Fruit fly (Drosophila melanogaster): Measurements from ENCODE around the gene CG12121.

DNA sequence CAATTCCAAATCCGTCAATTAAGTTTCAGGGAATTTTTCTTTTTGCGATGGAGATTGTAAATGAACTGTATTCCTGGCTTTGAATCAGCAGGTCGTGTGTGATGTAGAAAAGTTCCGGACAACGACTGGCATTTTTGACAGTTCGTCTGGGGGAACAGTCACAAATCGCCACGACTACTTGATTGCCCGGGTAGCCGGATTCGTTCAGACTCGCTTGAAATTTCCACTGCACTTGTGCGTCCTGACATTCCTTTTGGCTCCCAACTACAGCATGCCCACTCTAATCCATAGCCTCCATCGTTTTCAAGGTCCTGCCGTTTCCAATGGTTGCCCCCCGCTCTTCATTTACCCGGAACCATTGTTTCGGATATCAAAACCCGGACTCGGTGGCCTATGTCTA, 37.6 kb upstream of the CG12121 start, which contains the start of gene CG17440:
- no peak for TF ChIP-seq Pif1A (GFP tag; optimal IDR thresholded peaks at IDR 0.05)
- TF ChIP-seq Snoo (tag; optimal IDR thresholded peaks at IDR 0.05): no peak
- TF ChIP-seq CG4496 (GFP tag; IDR thresholded peaks at IDR 0.05): no peak
- TF ChIP-seq gl (tag; optimal IDR thresholded peaks at IDR 0.05): no peak
- TF ChIP-seq CG34367 (tag; optimal IDR thresholded peaks at IDR 0.05): no peak
- no peak for TF ChIP-seq CG13204 (GFP tag; optimal IDR thresholded peaks at IDR 0.05)
- no peak for TF ChIP-seq CG15710 (tag; optimal IDR thresholded peaks at IDR 0.05)
- no peak for TF ChIP-seq Ets98B (GFP tag; IDR thresholded peaks at IDR 0.05)
- no peak for TF ChIP-seq CG12605 (GFP tag; IDR thresholded peaks at IDR 0.05)
- TF ChIP-seq rn (GFP tag; IDR thresholded peaks at IDR 0.05): no peak
- no peak for TF ChIP-seq Pif1B (GFP tag; optimal IDR thresholded peaks at IDR 0.05)
